Worm (Caenorhabditis elegans): ENCODE measurements around the gene lips-5.

The lips-5 gene

ce11 chrIV:11776968-11777467 is 3.5 kb upstream of the lips-5 start:
- TF ChIP-seq ces-1 (GFP tag; optimal IDR thresholded peaks at IDR 0.05), result peak; percentile 15
- TF ChIP-seq lin-13 (tag; optimal IDR thresholded peaks at IDR 0.05), result no peak

ce11 chrIV:11772119-11772518 is 1.4 kb downstream of the lips-5 start:
- TF ChIP-seq blmp-1 (tag; optimal IDR thresholded peaks at IDR 0.05) (no peak), unc-62 (GFP tag; optimal IDR thresholded peaks at IDR 0.05) (no peak), unc-39 (tag; optimal IDR thresholded peaks at IDR 0.05) (no peak), nhr-76 (tag; optimal IDR thresholded peaks at IDR 0.05) (no peak), sptf-1 (tag; optimal IDR thresholded peaks at IDR 0.05) (no peak), ham-2 (GFP tag; optimal IDR thresholded peaks at IDR 0.05) (no peak), nhr-28 (tag; optimal IDR thresholded peaks at IDR 0.05) (no peak)

- no peak for TF ChIP-seq blmp-1 (tag; optimal IDR thresholded peaks at IDR 0.05)
- TF ChIP-seq snpc-4 (tag; optimal IDR thresholded peaks at IDR 0.05), result no peak
- TF ChIP-seq mls-2 (tag; optimal IDR thresholded peaks at IDR 0.05), result no peak
- TF ChIP-seq nhr-12 (tag; optimal IDR thresholded peaks at IDR 0.05), result no peak
- TF ChIP-seq ztf-11 (tag; optimal IDR thresholded peaks at IDR 0.05), result no peak
- TF ChIP-seq hlh-1 (tag; optimal IDR thresholded peaks at IDR 0.05), result no peak
- no peak for TF ChIP-seq pha-4 (tag; optimal IDR thresholded peaks at IDR 0.05)
- no peak for TF ChIP-seq mep-1 (tag; optimal IDR thresholded peaks at IDR 0.05)
- no peak for TF ChIP-seq ceh-39 (tag; optimal IDR thresholded peaks at IDR 0.05)
- no peak for TF ChIP-seq elt-1 (tag; optimal IDR thresholded peaks at IDR 0.05; ENCODE audit: borderline replicate concordance, insufficient read depth)
- TF ChIP-seq unc-120 (tag; optimal IDR thresholded peaks at IDR 0.05; ENCODE audit: poor library complexity, severe bottlenecking), result no peak
- no peak for TF ChIP-seq unc-62 (GFP tag; optimal IDR thresholded peaks at IDR 0.05)
- no peak for TF ChIP-seq bed-3 (GFP tag; optimal IDR thresholded peaks at IDR 0.05)
- no peak for TF ChIP-seq nhr-28 (tag; optimal IDR thresholded peaks at IDR 0.05)
- no peak for TF ChIP-seq elt-3 (tag; optimal IDR thresholded peaks at IDR 0.05)
- TF ChIP-seq ces-1 (GFP tag; optimal IDR thresholded peaks at IDR 0.05), result no peak
- no peak for TF ChIP-seq tbx-8 (GFP tag; optimal IDR thresholded peaks at IDR 0.05)
- TF ChIP-seq ceh-43 (GFP tag; optimal IDR thresholded peaks at IDR 0.05), result no peak
- TF ChIP-seq nhr-2 (tag; optimal IDR thresholded peaks at IDR 0.05), result no peak
Measured at ce11 chrIV:11771064-11771463, 2.5 kb downstream of the lips-5 start.

ce11 chrIV:11769769-11770168 is 3.8 kb downstream of the lips-5 start:
- TF ChIP-seq unc-39 (tag; optimal IDR thresholded peaks at IDR 0.05) (no peak), elt-1 (tag; optimal IDR thresholded peaks at IDR 0.05; ENCODE audit: borderline replicate concordance, insufficient read depth) (no peak), M03D4.4 (tag; optimal IDR thresholded peaks at IDR 0.05) (no peak)

ce11 chrIV:11765507-11765906 is 8.0 kb downstream of the lips-5 start:
- no peak for TF ChIP-seq M03D4.4 (tag; optimal IDR thresholded peaks at IDR 0.05)
- peak; percentile 94 for TF ChIP-seq ces-1 (GFP tag; optimal IDR thresholded peaks at IDR 0.05)
- TF ChIP-seq unc-120 (tag; optimal IDR thresholded peaks at IDR 0.05; ENCODE audit: poor library complexity, severe bottlenecking), result peak; percentile 10
- TF ChIP-seq unc-62 (GFP tag; optimal IDR thresholded peaks at IDR 0.05), result peak; percentile 16
- TF ChIP-seq zip-8 (tag; optimal IDR thresholded peaks at IDR 0.05), result no peak

ce11 chrIV:11760700-11761459 is 12.7 kb downstream of the lips-5 start, which contains the start of gene T12A7.2:
Gene T12A7.2, minus strand, starts transcription at chrIV:11761111.
- no peak for TF ChIP-seq ham-2 (GFP tag; optimal IDR thresholded peaks at IDR 0.05)
- peak; percentile 37 for TF ChIP-seq unc-120 (tag; optimal IDR thresholded peaks at IDR 0.05; ENCODE audit: poor library complexity, severe bottlenecking)

- no peak for TF ChIP-seq lsy-2 (tag; optimal IDR thresholded peaks at IDR 0.05)
- no peak for TF ChIP-seq blmp-1 (tag; optimal IDR thresholded peaks at IDR 0.05)
- TF ChIP-seq sptf-1 (tag; optimal IDR thresholded peaks at IDR 0.05), result no peak
- no peak for TF ChIP-seq mab-5 (tag; optimal IDR thresholded peaks at IDR 0.05)
- TF ChIP-seq nhr-237 (tag; optimal IDR thresholded peaks at IDR 0.05), result no peak
- TF ChIP-seq tbx-8 (GFP tag; optimal IDR thresholded peaks at IDR 0.05), result no peak
- no peak for TF ChIP-seq flh-1 (GFP tag; optimal IDR thresholded peaks at IDR 0.05)
- TF ChIP-seq ceh-83 (GFP tag; optimal IDR thresholded peaks at IDR 0.05), result no peak
- TF ChIP-seq hlh-1 (tag; optimal IDR thresholded peaks at IDR 0.05), result no peak
- no peak for TF ChIP-seq drap-1 (GFP tag; optimal IDR thresholded peaks at IDR 0.05)
- TF ChIP-seq mep-1 (tag; optimal IDR thresholded peaks at IDR 0.05), result no peak
- TF ChIP-seq ces-1 (GFP tag; optimal IDR thresholded peaks at IDR 0.05), result no peak
- no peak for TF ChIP-seq elt-1 (tag; optimal IDR thresholded peaks at IDR 0.05; ENCODE audit: borderline replicate concordance, insufficient read depth)
- no peak for TF ChIP-seq nhr-76 (tag; optimal IDR thresholded peaks at IDR 0.05)
- TF ChIP-seq lin-13 (tag; optimal IDR thresholded peaks at IDR 0.05), result no peak
- TF ChIP-seq nhr-28 (tag; optimal IDR thresholded peaks at IDR 0.05), result no peak
Measured at ce11 chrIV:11759852-11760251, 13.7 kb downstream of the lips-5 start.
